Worm (Caenorhabditis elegans) whole organism, L4 larva: ENCODE measurements around the gene sec-61.A.

Experiments used
- Y5F2A.4 ChIP-seq: fragments of 200-800 bp; sonication (Bioruptor generic); optimal IDR thresholded peaks from 2 replicates; lab custom pipeline; 2018; ENCODE audit warnings: mild to moderate bottlenecking, missing genetic modification characterization, missing compliant biosample characterization
- skn-1 ChIP-seq: fragments of 150-350 bp; optimal IDR thresholded peaks from 2 replicates; lab custom pipeline; 2014; ENCODE audit warnings: missing biosample characterization, missing genetic modification characterization
- unc-130 ChIP-seq: sonication (generic microtip); optimal IDR thresholded peaks from 2 replicates; lab custom pipeline; 2016; ENCODE audit warnings: missing genetic modification reagents, missing genetic modification characterization, missing compliant biosample characterization

DNA sequence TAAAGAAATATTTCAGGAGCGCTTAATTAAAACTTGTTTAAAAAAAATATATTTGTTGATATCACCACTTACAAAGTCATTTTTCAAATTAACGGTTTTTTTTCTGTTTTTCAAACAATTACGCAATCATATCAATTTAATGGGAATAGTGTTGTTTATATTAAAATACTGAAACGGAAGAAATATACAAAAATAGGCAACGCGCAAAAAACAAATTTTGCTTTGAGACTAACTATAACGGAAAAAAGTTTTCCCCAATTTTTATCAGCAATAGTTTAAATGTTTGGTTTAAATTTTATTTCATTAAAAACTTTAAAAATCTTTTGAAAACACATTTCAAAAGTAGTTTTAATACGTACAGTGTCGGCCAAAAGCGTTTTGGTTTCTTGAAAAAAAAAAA lies 43.5 kb upstream of the sec-61.A start:
- TF ChIP-seq unc-130 (no peak), Y5F2A.4 (GFP tag; lab: Kevin White, UChicago) (no peak), skn-1 (no peak)
